Fruit fly (Drosophila melanogaster): ENCODE results near the gene CG31668.

DNA sequence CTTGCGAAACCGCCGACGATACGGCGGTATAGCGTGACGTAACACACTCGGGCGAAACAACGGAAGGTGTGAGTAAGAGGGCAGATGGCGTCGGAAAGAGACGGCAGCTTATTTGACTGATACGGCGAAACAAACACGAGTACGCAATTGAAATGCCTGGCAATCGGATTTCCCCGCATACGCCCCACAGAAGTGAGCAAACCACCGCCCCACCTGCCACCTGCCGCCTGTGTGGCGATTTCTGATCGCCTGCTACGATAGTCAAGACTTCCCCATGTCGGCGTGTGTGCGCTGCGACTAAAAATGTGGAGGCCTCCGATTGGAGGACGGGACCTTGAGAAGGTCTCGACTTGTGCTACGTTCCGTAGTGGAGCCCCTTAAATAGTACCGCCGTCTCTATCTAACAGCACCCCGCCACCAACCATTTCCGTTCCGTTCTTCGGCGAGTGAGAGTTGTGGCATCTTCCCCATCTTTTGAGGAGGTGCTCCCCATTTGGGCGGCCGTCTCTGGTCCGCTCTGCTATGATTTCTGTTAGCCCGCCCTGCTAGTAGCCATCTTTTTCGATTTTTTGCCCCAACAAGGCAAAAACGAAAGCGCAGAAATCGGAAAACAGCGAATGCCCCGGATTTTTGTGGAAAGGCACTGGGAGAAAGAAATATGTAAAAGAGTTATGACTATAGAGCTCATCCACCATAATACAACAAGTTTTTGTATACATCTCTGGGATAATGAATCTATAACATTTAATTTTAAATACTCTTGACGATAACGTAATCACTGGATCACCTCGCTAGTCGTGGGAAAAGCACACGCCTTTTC lies 7.1 kb downstream of the CG31668 start:
- TF ChIP-seq slbo (GFP tag; IDR thresholded peaks at IDR 0.05) = no peak
- no peak for TF ChIP-seq sc (optimal IDR thresholded peaks at IDR 0.05)
- peak; percentile 83 for TF ChIP-seq sc (GFP tag; optimal IDR thresholded peaks at IDR 0.05)
- peak; percentile 87 for TF ChIP-seq pum (GFP tag; optimal IDR thresholded peaks at IDR 0.05)
- TF ChIP-seq Fer1 (GFP tag; optimal IDR thresholded peaks at IDR 0.05) = peak; percentile 82
